Fruit fly (Drosophila melanogaster): ENCODE measurements around the gene B4.

DNA sequence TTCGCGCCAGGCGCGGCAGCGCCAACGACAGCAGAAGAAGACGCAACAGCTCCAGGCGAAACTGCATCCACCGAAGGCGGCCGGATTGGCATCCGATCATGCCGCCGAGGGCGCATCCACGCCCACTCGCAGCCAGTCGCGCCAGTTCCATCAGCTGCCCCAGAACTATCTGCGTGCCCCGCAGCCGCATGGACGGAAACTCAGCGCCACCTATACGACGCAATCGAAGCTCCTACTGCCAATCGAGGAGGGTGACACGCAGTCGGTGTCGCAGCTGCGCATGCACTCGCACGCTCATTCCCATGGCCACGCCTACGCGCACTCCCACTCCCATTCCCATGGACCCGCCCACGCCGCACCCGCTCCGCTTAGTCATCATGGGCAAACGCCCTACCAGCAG lies 73.9 kb downstream of the B4 start:
- TF ChIP-seq rgr (GFP tag; optimal IDR thresholded peaks at IDR 0.05) (no peak), Dif (GFP tag; optimal IDR thresholded peaks at IDR 0.05; ENCODE audit: partially characterized antibody) (no peak)
